Fruit fly (Drosophila melanogaster) whole organism, embryonic: ENCODE measurements around the gene CG4459.

ENCODE experiments used
- Adf1 ChIP-seq: fragments of 200-800 bp; sonication (Bioruptor generic); IDR thresholded peaks from 2 replicates; pipeline ENCODE4 v1.3.6; 2022; ENCODE audit warnings: missing biosample characterization, missing genetic modification characterization
- B-H1 ChIP-seq: fragments of 200-800 bp; sonication (Bioruptor generic); IDR thresholded peaks from 3 replicates; pipeline ENCODE4 v1.3.6; 2022; ENCODE audit warnings: missing biosample characterization, missing genetic modification characterization
- CG10366 ChIP-seq: fragments of 200-800 bp; sonication (Bioruptor generic); IDR thresholded peaks from 2 replicates; pipeline ENCODE4 v1.3.6; 2022; ENCODE audit warnings: missing biosample characterization, missing genetic modification characterization
- CG11085 ChIP-seq: fragments of 200-800 bp; sonication (Bioruptor generic); IDR thresholded peaks from 2 replicates; pipeline ENCODE4 v1.3.6; 2022; ENCODE audit warnings: missing biosample characterization, missing genetic modification characterization
- CG13894 ChIP-seq: fragments of 200-800 bp; sonication (Bioruptor generic); optimal IDR thresholded peaks from 3 replicates; lab custom pipeline; 2018; ENCODE audit warnings: missing biosample characterization, mild to moderate bottlenecking, missing genetic modification characterization, moderate library complexity
- CG14050 ChIP-seq: fragments of 200-800 bp; sonication (Bioruptor generic); IDR thresholded peaks from 3 replicates; pipeline ENCODE4 v1.3.6; 2022; ENCODE audit warnings: missing biosample characterization, missing genetic modification characterization
- CG14860 ChIP-seq: fragments of 200-800 bp; sonication (Bioruptor generic); IDR thresholded peaks from 3 replicates; pipeline ENCODE4 v1.3.6; 2022; ENCODE audit warnings: missing biosample characterization, missing genetic modification characterization; ENCODE audit not compliant: partially characterized antibody
- CG17829 ChIP-seq: fragments of 200-800 bp; optimal IDR thresholded peaks from 2 replicates; lab custom pipeline; 2019; ENCODE audit warnings: missing biosample characterization, mild to moderate bottlenecking, missing genetic modification characterization, moderate library complexity
- CG2678 ChIP-seq: fragments of 200-800 bp; sonication (Bioruptor generic); optimal IDR thresholded peaks from 3 replicates; lab custom pipeline; 2019; ENCODE audit warnings: missing biosample characterization, mild to moderate bottlenecking, missing genetic modification characterization, moderate library complexity
- CG31365 ChIP-seq: fragments of 200-800 bp; sonication (Bioruptor generic); optimal IDR thresholded peaks from 2 replicates; lab custom pipeline; 2018; ENCODE audit warnings: missing biosample characterization, mild to moderate bottlenecking, missing genetic modification characterization
- CG5245 ChIP-seq: fragments of 200-800 bp; sonication (Bioruptor generic); optimal IDR thresholded peaks from 3 replicates; lab custom pipeline; 2016; ENCODE audit warnings: missing biosample characterization, missing genetic modification characterization
- CG6683 ChIP-seq: fragments of 200-800 bp; sonication (Bioruptor generic); optimal IDR thresholded peaks from 2 replicates; lab custom pipeline; 2017; ENCODE audit warnings: missing biosample characterization, mild to moderate bottlenecking, missing genetic modification characterization, missing genetic modification reagents
- CG6689 ChIP-seq: fragments of 200-800 bp; sonication (Bioruptor generic); IDR thresholded peaks from 2 replicates; pipeline ENCODE4 v1.3.6; 2022; ENCODE audit warnings: missing biosample characterization, missing genetic modification characterization
- CG6854 ChIP-seq: fragments of 200-800 bp; sonication (Bioruptor generic); optimal IDR thresholded peaks from 3 replicates; lab custom pipeline; 2017; ENCODE audit warnings: missing biosample characterization, mild to moderate bottlenecking, missing genetic modification characterization
- CG8359 ChIP-seq: fragments of 200-800 bp; sonication (Bioruptor generic); optimal IDR thresholded peaks from 2 replicates; lab custom pipeline; 2017; ENCODE audit warnings: missing biosample characterization, mild to moderate bottlenecking, missing genetic modification characterization, borderline replicate concordance
- D ChIP-seq, 2 experiments: fragments of 200-800 bp in 1 of 2; fragments of >200 bp in 1 of 2; sonication (Bioruptor generic) in 1 of 2; optimal IDR thresholded peaks; 2 replicates in 1 of 2; 3 replicates in 1 of 2; lab custom pipeline; 2017; ENCODE audit warnings: mild to moderate bottlenecking in 1 of 2, missing biosample characterization in 1 of 2, missing genetic modification characterization in 1 of 2, missing genetic modification reagents in 1 of 2
- Dad ChIP-seq: fragments of 200-800 bp; sonication (Bioruptor generic); optimal IDR thresholded peaks from 3 replicates; lab custom pipeline; 2016; ENCODE audit warnings: missing biosample characterization, missing genetic modification characterization
- Dp ChIP-seq: fragments of 200-800 bp; sonication (Bioruptor generic); optimal IDR thresholded peaks from 2 replicates; lab custom pipeline; 2018; ENCODE audit warnings: missing biosample characterization, mild to moderate bottlenecking, missing genetic modification characterization, moderate library complexity
- E2f2 ChIP-seq: fragments of 200-800 bp; sonication (Bioruptor generic); IDR thresholded peaks from 2 replicates; pipeline ENCODE4 v1.3.6; 2022; ENCODE audit warnings: missing biosample characterization, missing genetic modification characterization
- Ets65A ChIP-seq: fragments of 200-800 bp; sonication (Bioruptor generic); peaks from one replicate; lab custom pipeline; 2016; ENCODE audit warnings: missing biosample characterization, missing genetic modification characterization
- GATAe ChIP-seq: fragments of 200-800 bp; sonication (Bioruptor generic); conservative IDR thresholded peaks from 2 replicates; pipeline ENCODE4 v1.3.6; 2022; ENCODE audit warnings: missing biosample characterization, missing genetic modification characterization
- Hey ChIP-seq: fragments of 200-800 bp; sonication (Bioruptor generic); optimal IDR thresholded peaks from 3 replicates; lab custom pipeline; 2018; ENCODE audit warnings: missing biosample characterization, mild to moderate bottlenecking, missing genetic modification characterization
- Kr ChIP-seq: fragments of 200-800 bp; sonication (Bioruptor generic); optimal IDR thresholded peaks from 2 replicates; lab custom pipeline; 2017; ENCODE audit warnings: missing biosample characterization, mild to moderate bottlenecking, missing genetic modification characterization
- Lhr ChIP-seq: fragments of 200-800 bp; sonication (Bioruptor generic); optimal IDR thresholded peaks from 3 replicates; lab custom pipeline; 2017; ENCODE audit warnings: mild to moderate bottlenecking, missing biosample characterization, missing genetic modification reagents, missing genetic modification characterization
- Max ChIP-seq: fragments of 200-800 bp; sonication (Bioruptor generic); optimal IDR thresholded peaks from 2 replicates; lab custom pipeline; 2016; ENCODE audit warnings: missing biosample characterization, mild to moderate bottlenecking, missing genetic modification characterization
- Meics ChIP-seq: fragments of 200-800 bp; sonication (Bioruptor generic); optimal IDR thresholded peaks from 2 replicates; lab custom pipeline; 2017; ENCODE audit warnings: missing biosample characterization, mild to moderate bottlenecking, missing genetic modification characterization
- Ravus ChIP-seq: fragments of 200-800 bp; sonication (Bioruptor generic); IDR thresholded peaks from 2 replicates; pipeline ENCODE4 v1.3.6; 2022; ENCODE audit warnings: missing biosample characterization, missing genetic modification characterization
- Sox100B ChIP-seq: fragments of 200-800 bp; sonication (Bioruptor generic); optimal IDR thresholded peaks from 3 replicates; lab custom pipeline; 2018; ENCODE audit warnings: missing biosample characterization, mild to moderate bottlenecking, missing genetic modification characterization
- ara ChIP-seq: fragments of 200-800 bp; sonication (Bioruptor generic); IDR thresholded peaks from 2 replicates; pipeline ENCODE4 v1.3.6; 2022; ENCODE audit warnings: missing biosample characterization, missing genetic modification characterization
- btn ChIP-seq: fragments of 200-800 bp; sonication (Bioruptor generic); optimal IDR thresholded peaks from 2 replicates; lab custom pipeline; 2016; ENCODE audit warnings: missing biosample characterization, missing genetic modification characterization
- cas ChIP-seq: fragments of 200-800 bp; sonication (Bioruptor generic); IDR thresholded peaks from 2 replicates; pipeline ENCODE4 v1.3.6; 2022; ENCODE audit warnings: missing biosample characterization, missing genetic modification characterization
- caup ChIP-seq: fragments of 200-800 bp; sonication (Bioruptor generic); optimal IDR thresholded peaks from 3 replicates; lab custom pipeline; 2017; ENCODE audit warnings: missing biosample characterization, mild to moderate bottlenecking, missing genetic modification characterization, moderate library complexity; ENCODE audit not compliant: severe bottlenecking
- cg ChIP-seq: fragments of 200-800 bp; sonication (Bioruptor generic); optimal IDR thresholded peaks from 3 replicates; lab custom pipeline; 2019; ENCODE audit warnings: missing biosample characterization, mild to moderate bottlenecking, missing genetic modification characterization, moderate library complexity
- da ChIP-seq: fragments of 200-800 bp; sonication (Bioruptor generic); optimal IDR thresholded peaks from 2 replicates; lab custom pipeline; 2016; ENCODE audit warnings: missing biosample characterization, missing genetic modification characterization
- emc ChIP-seq: fragments of 200-800 bp; sonication (Bioruptor generic); optimal IDR thresholded peaks from 2 replicates; lab custom pipeline; 2016; ENCODE audit warnings: missing biosample characterization, missing genetic modification characterization
- esg ChIP-seq: fragments of 200-800 bp; sonication (Bioruptor generic); conservative IDR thresholded peaks from 2 replicates; pipeline ENCODE4 v1.3.6; 2022; ENCODE audit warnings: missing biosample characterization, missing genetic modification characterization
- fu2 ChIP-seq: fragments of 200-800 bp; sonication (Bioruptor generic); optimal IDR thresholded peaks from 2 replicates; lab custom pipeline; 2016; ENCODE audit warnings: missing biosample characterization, missing genetic modification characterization
- gcm2 ChIP-seq: fragments of 200-800 bp; sonication (Bioruptor generic); optimal IDR thresholded peaks from 2 replicates; lab custom pipeline; 2016; ENCODE audit warnings: missing biosample characterization, missing genetic modification characterization
- gfzf ChIP-seq: fragments of 200-800 bp; sonication (Bioruptor generic); optimal IDR thresholded peaks from 2 replicates; lab custom pipeline; 2016; ENCODE audit warnings: missing biosample characterization, mild to moderate bottlenecking, missing genetic modification characterization, moderate library complexity
- h ChIP-seq: fragments of >200 bp; optimal IDR thresholded peaks from 2 replicates; lab custom pipeline; 2017
- lilli ChIP-seq: fragments of 200-800 bp; sonication (Bioruptor generic); optimal IDR thresholded peaks from 3 replicates; lab custom pipeline; 2016; ENCODE audit warnings: missing biosample characterization, missing genetic modification characterization
- lov ChIP-seq, 2 experiments: fragments of 200-800 bp in 1 of 2; fragments of >200 bp in 1 of 2; sonication (Bioruptor generic) in 1 of 2; IDR thresholded peaks in 1 of 2; optimal IDR thresholded peaks in 1 of 2; 2 replicates in 1 of 2; 3 replicates in 1 of 2; pipeline versions ENCODE4 v1.3.6 to Lab custom; 2017 to 2022; ENCODE audit warnings: missing biosample characterization in 1 of 2, missing genetic modification characterization in 1 of 2
- nerfin-1 ChIP-seq: fragments of 200-800 bp; sonication (Bioruptor generic); optimal IDR thresholded peaks from 3 replicates; lab custom pipeline; 2019; ENCODE audit warnings: missing biosample characterization, mild to moderate bottlenecking, missing genetic modification characterization, moderate library complexity
- pfk ChIP-seq: fragments of 200-800 bp; sonication (Bioruptor generic); optimal IDR thresholded peaks from 2 replicates; lab custom pipeline; 2018; ENCODE audit warnings: missing biosample characterization, mild to moderate bottlenecking, missing genetic modification characterization, moderate library complexity
- prd ChIP-seq, 3 experiments: fragments of >200 bp in 2 of 3; fragments of 200-800 bp in 1 of 3; sonication (Bioruptor generic) in 1 of 3; optimal IDR thresholded peaks in 2 of 3; IDR thresholded peaks in 1 of 3; 2 replicates in 2 of 3; 3 replicates in 1 of 3; pipeline versions ENCODE4 v1.3.6 to Lab custom; 2017 to 2022; ENCODE audit warnings: missing biosample characterization in 1 of 3, missing genetic modification characterization in 1 of 3
- sna ChIP-seq: fragments of 200-800 bp; sonication (Bioruptor generic); IDR thresholded peaks from 2 replicates; pipeline ENCODE4 v1.3.6; 2022; ENCODE audit warnings: missing biosample characterization, missing genetic modification characterization; ENCODE audit not compliant: partially characterized antibody
- stwl ChIP-seq: fragments of 200-800 bp; sonication (Bioruptor generic); optimal IDR thresholded peaks from 3 replicates; lab custom pipeline; 2018; ENCODE audit warnings: missing biosample characterization, mild to moderate bottlenecking, missing genetic modification characterization, moderate library complexity
- tup ChIP-seq: fragments of 200-800 bp; sonication (Bioruptor generic); optimal IDR thresholded peaks from 2 replicates; lab custom pipeline; 2016; ENCODE audit warnings: missing biosample characterization, mild to moderate bottlenecking, missing genetic modification characterization, moderate library complexity
- usp ChIP-seq: fragments of >200 bp; optimal IDR thresholded peaks from 2 replicates; lab custom pipeline; 2017; ENCODE audit warnings: missing biosample characterization, missing genetic modification characterization

Gene CG4459

DNA sequence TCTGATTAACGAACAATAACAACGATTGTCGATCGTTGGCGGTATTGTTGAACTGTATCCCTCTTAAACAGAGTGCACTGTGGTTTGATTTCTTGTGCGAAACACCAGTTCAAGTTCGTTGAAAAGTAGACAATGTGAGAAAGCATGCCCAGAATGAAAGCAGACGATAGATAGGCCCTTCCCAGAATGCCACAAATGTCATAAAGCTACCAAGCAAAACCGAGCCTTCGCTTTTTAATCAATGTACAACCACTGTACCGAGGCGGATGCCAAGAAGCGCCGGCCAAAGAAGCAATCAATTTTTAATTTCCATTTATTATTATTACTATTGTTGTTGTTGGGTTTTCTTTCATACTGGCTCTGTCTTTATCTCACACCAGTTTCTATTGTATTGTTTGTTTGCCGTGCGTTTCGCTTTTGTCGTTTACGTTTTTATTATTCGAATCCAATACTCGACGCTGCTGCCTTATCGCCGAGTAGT is 19.5 kb downstream of the CG4459 start (continued):
- TF ChIP-seq D (optimal IDR thresholded peaks at IDR 0.05; lab: Kevin White, UChicago) (no peak), D (GFP tag; optimal IDR thresholded peaks at IDR 0.05; lab: Kevin White, UChicago) (peak; percentile 67), gfzf (no peak), CG13894 (tag; lab: Kevin White, UChicago) (peak; percentile 41), E2f2 (GFP tag; lab: Robert Waterston, UW) (peak; percentile 73), Meics (peak; percentile 85), CG14860 (GFP tag; lab: Robert Waterston, UW) (no peak), Adf1 (GFP tag; lab: Robert Waterston, UW) (peak; percentile 76), btn (GFP tag; lab: Kevin White, UChicago) (peak; percentile 49), pfk (no peak), Kr (GFP tag; lab: Kevin White, UChicago) (no peak), gcm2 (GFP tag; lab: Kevin White, UChicago) (peak; percentile 56), tup (GFP tag; lab: Kevin White, UChicago) (peak; percentile 28), lilli (GFP tag; lab: Kevin White, UChicago) (peak; percentile 91), prd (optimal IDR thresholded peaks at IDR 0.05; lab: Kevin White, UChicago) (no peak), prd (GFP tag; IDR thresholded peaks at IDR 0.05; lab: Robert Waterston, UW) (peak; percentile 90), fu2 (GFP tag; lab: Kevin White, UChicago) (peak; percentile 64), CG2678 (tag; lab: Kevin White, UChicago) (peak; percentile 84), Max (GFP tag; lab: Kevin White, UChicago) (peak; percentile 54), CG8359 (GFP tag; lab: Kevin White, UChicago) (peak; percentile 56), CG31365 (tag; lab: Kevin White, UChicago) (peak; percentile 60), ara (GFP tag; lab: Robert Waterston, UW) (peak; percentile 82), emc (peak; percentile 34), Ravus (peak; percentile 22; the same call in 1 of the 2 replicates), GATAe (peak; percentile 38; the same call in 1 of the 2 replicates), B-H1 (peak; percentile 72), cas (GFP tag; lab: Robert Waterston, UW) (peak; percentile 67; the same call in 1 of the 2 replicates), lov (optimal IDR thresholded peaks at IDR 0.05; lab: Kevin White, UChicago) (no peak), lov (GFP tag; IDR thresholded peaks at IDR 0.05; lab: Robert Waterston, UW) (peak; percentile 78; the same call in 2 of the 3 replicates), sna (no peak), CG14050 (GFP tag; lab: Robert Waterston, UW) (peak; percentile 84), caup (GFP tag; lab: Kevin White, UChicago) (peak; percentile 74), cg (GFP tag; lab: Kevin White, UChicago) (no peak), CG5245 (GFP tag; lab: Kevin White, UChicago) (peak; percentile 66), CG10366 (GFP tag; lab: Robert Waterston, UW) (peak; percentile 92), nerfin-1 (tag; lab: Kevin White, UChicago) (no peak), Ets65A (GFP tag; lab: Kevin White, UChicago) (peak; percentile 57), Dp (GFP tag; lab: Kevin White, UChicago) (no peak), CG6683 (GFP tag; lab: Kevin White, UChicago) (peak; percentile 53), usp (no peak), Lhr (GFP tag; lab: Kevin White, UChicago) (no peak), h (lab: Kevin White, UChicago) (no peak), CG6689 (GFP tag; lab: Robert Waterston, UW) (peak; percentile 87), CG6854 (GFP tag; lab: Kevin White, UChicago) (peak; percentile 35), esg (GFP tag; lab: Robert Waterston, UW) (peak; percentile 78), da (GFP tag; lab: Kevin White, UChicago) (peak; percentile 58), stwl (no peak), Dad (GFP tag; lab: Kevin White, UChicago) (peak; percentile 74), Hey (tag; lab: Kevin White, UChicago) (peak; percentile 17), CG11085 (peak; percentile 66), Sox100B (GFP tag; lab: Kevin White, UChicago) (peak; percentile 76), CG17829 (tag; lab: Kevin White, UChicago) (peak; percentile 47)
